Fruit fly (Drosophila melanogaster): ENCODE data around the gene Coq3.
A peak's percentile ranks its signal among the peaks of the same experiment; 100 is the strongest.

Coq3 gene

DNA sequence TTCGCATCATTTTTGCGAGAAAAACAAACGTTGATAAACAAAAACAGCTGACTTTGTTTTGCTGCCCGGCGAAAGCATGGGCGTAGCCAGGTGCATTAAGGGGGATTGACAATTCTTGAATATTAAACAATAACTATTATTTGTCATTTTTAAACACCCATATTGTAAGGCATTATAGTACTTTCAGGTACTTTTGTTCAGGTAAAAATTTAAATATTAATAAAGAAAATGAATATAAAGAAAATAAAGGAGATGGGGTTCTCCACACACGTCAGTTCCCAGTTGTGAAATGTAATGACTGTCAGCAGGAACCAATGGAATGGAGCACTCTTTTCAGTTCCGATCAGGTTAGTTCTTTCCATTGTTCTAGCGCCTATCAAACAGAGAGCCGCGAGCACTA is at the start of gene Coq3, which contains the start of gene Pld3 (continued):
- peak; percentile 88 for TF ChIP-seq Gug (GFP tag; IDR thresholded peaks at IDR 0.05)
- TF ChIP-seq Blimp-1 (GFP tag; optimal IDR thresholded peaks at IDR 0.05) = peak; percentile 76
- TF ChIP-seq eg (GFP tag; IDR thresholded peaks at IDR 0.05) = peak; percentile 95
- peak; percentile 94 for TF ChIP-seq lz (GFP tag; optimal IDR thresholded peaks at IDR 0.05)
- TF ChIP-seq spab (GFP tag; optimal IDR thresholded peaks at IDR 0.05) = peak; percentile 82
- TF ChIP-seq pdm3 (GFP tag; optimal IDR thresholded peaks at IDR 0.05) = peak; percentile 95
- peak; percentile 95 for TF ChIP-seq CG34406 (GFP tag; optimal IDR thresholded peaks at IDR 0.05)
- TF ChIP-seq svp (GFP tag) = no peak

DNA sequence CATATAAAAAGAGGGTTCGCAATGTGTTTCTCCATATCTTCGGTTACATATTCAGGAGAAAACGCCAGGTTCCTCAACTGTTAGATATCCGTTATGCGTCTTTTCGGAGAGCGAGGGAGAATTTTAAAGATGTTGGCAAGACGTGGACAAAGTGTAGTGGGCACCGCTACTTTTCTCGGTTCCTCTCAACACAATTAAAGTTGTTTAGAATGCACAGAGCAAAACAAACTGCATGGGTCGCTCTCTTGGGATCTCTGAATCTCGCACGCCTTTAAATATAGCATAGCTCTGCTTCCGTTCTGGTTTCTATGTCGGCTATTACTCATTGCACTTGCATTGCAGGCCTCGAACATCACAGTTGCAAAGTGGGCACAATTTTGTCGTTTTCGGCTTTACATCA is 47.8 kb upstream of the Coq3 start, which contains the start of gene clumsy:
Gene clumsy (plus strand): TSS at position 301 of the 400 bp plus-strand sequence.
- TF ChIP-seq Sox15 (GFP tag; optimal IDR thresholded peaks at IDR 0.05) = no peak
- TF ChIP-seq Hr39 (GFP tag; optimal IDR thresholded peaks at IDR 0.05) = no peak
- TF ChIP-seq ss (GFP tag; optimal IDR thresholded peaks at IDR 0.05) = no peak
- no peak for TF ChIP-seq Eip78C (GFP tag)
- TF ChIP-seq Smox (GFP tag; optimal IDR thresholded peaks at IDR 0.05) = no peak
- no peak for TF ChIP-seq CG7368 (GFP tag; optimal IDR thresholded peaks at IDR 0.05)
- no peak for TF ChIP-seq salr (GFP tag; optimal IDR thresholded peaks at IDR 0.05)

DNA sequence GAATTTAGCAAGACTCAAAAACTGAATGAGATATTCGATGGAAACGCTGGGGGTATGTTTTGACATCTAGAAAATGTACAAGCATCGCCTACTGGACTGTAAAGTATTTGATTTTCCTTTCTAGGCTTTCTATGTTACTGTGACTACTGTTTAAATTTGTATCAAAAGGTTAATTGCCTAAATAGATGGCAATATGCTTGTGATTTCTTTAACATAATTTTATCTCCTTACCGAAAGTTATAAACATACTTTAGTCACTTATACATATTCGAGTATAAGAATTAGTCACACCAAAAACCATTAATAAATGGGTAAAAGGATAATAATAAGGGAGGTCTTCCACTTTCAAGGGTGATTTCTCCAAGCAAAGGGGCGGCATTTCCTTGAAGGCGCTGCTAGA is 44.3 kb upstream of the Coq3 start, which contains the start of gene CG31988:
Gene CG31988 (minus strand): TSS at position 101 of the 400 bp plus-strand sequence.
- no peak for TF ChIP-seq CG31627 (GFP tag; optimal IDR thresholded peaks at IDR 0.05)
- TF ChIP-seq CG16779 (tag; optimal IDR thresholded peaks at IDR 0.05) = no peak
- TF ChIP-seq Hr38 (GFP tag; optimal IDR thresholded peaks at IDR 0.05) = no peak
- TF ChIP-seq CG6163 (GFP tag; IDR thresholded peaks at IDR 0.05) = no peak
- TF ChIP-seq Met (GFP tag; optimal IDR thresholded peaks at IDR 0.05) = no peak
- no peak for TF ChIP-seq fkh (GFP tag; optimal IDR thresholded peaks at IDR 0.05)
- TF ChIP-seq CG34406 (GFP tag; optimal IDR thresholded peaks at IDR 0.05) = no peak
- no peak for TF ChIP-seq fd59A (GFP tag; optimal IDR thresholded peaks at IDR 0.05)
- TF ChIP-seq CG8119 (GFP tag; IDR thresholded peaks at IDR 0.05) = no peak

DNA sequence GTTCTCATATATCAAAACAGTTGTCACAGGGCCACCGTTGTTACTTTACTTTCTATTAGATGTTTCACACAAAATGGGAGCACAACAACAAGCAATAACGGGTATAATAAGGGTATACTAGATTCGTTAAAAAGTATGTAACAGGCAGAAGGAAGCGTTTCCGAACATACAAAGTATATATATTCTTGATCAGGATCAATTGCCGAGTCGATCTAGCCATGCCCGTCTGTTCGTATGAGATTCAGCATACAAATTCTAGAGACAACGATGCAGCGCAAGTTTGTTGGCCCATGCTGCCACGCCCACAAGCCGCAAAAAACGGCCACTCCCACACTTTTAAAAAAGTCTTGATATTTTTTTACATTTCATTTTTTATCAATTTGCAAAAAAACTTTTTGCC is 41.9 kb upstream of the Coq3 start, which contains the start of gene CG31624:
Gene CG31624 (minus strand): TSS at position 101 of the 400 bp plus-strand sequence.
- TF ChIP-seq CG3919 (GFP tag; optimal IDR thresholded peaks at IDR 0.05) (no peak), CG6163 (GFP tag; IDR thresholded peaks at IDR 0.05) (no peak), CG6276 (GFP tag; optimal IDR thresholded peaks at IDR 0.05) (no peak)

DNA sequence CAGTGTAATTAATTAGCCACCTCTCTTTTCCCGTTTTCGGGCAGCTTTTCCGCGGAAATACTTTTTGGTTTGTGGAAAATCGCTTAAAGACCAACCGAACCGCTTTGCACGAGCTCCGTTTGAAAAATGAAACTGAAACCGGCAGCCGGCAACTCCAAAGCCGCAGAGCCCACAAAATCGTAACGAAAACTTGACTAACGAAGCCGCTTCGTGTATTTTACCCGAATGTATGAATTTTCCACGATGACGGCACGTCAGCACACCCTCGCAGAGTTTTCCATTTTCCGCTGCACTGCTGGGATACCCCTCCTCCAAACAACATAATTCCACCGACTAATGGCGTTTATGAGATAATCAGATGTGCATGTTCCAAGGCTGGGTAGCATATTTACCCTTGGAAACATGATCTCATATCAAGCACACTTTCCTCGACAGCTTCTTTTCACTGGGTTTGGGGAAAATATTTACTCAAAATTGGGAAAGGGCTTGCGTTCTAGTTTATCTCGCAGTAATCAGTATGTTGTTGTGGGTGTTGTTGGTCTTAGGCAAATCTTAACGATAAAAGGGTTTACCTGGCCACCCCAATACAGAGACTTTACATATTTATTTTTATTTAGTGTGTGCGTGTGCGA is 40.3 kb upstream of the Coq3 start, which contains the start of gene Ret:
Gene Ret (minus strand): TSS at position 130 of the 632 bp plus-strand sequence.
- no peak for TF ChIP-seq Lpt (GFP tag; optimal IDR thresholded peaks at IDR 0.05)
- no peak for TF ChIP-seq CG4318 (GFP tag; optimal IDR thresholded peaks at IDR 0.05)
- TF ChIP-seq CG16779 (tag; optimal IDR thresholded peaks at IDR 0.05) = no peak
- no peak for TF ChIP-seq pdm3 (GFP tag; optimal IDR thresholded peaks at IDR 0.05)
- TF ChIP-seq CG34406 (GFP tag; optimal IDR thresholded peaks at IDR 0.05) = no peak
- TF ChIP-seq dsx (GFP tag; optimal IDR thresholded peaks at IDR 0.05; ENCODE audit: poor library complexity, severe bottlenecking) = no peak
- TF ChIP-seq Ets96B (tag; optimal IDR thresholded peaks at IDR 0.05) = no peak
- no peak for TF ChIP-seq Sox14 (GFP tag; optimal IDR thresholded peaks at IDR 0.05)
- no peak for TF ChIP-seq Eip75B (GFP tag; optimal IDR thresholded peaks at IDR 0.05)
- TF ChIP-seq CG6276 (GFP tag; optimal IDR thresholded peaks at IDR 0.05) = peak; percentile 14
- no peak for TF ChIP-seq CG10631 (GFP tag; optimal IDR thresholded peaks at IDR 0.05)
- TF ChIP-seq fd85E (GFP tag; optimal IDR thresholded peaks at IDR 0.05) = no peak
- no peak for TF ChIP-seq fd59A (GFP tag; optimal IDR thresholded peaks at IDR 0.05)
- no peak for TF ChIP-seq Hr38 (GFP tag; optimal IDR thresholded peaks at IDR 0.05)
- TF ChIP-seq CG8119 (GFP tag; IDR thresholded peaks at IDR 0.05) = 0 out of 3 replicates have a peak, but pooled peaks have one; percentile 31
- TF ChIP-seq CG15336 (GFP tag; IDR thresholded peaks at IDR 0.05) = 0 out of 2 replicates have a peak, but pooled peaks have one; percentile 18
- TF ChIP-seq CG6163 (GFP tag; IDR thresholded peaks at IDR 0.05) = no peak
- no peak for TF ChIP-seq Smox (GFP tag; optimal IDR thresholded peaks at IDR 0.05)
- no peak for TF ChIP-seq achi (GFP tag; optimal IDR thresholded peaks at IDR 0.05)
- TF ChIP-seq Met (GFP tag; optimal IDR thresholded peaks at IDR 0.05) = no peak
- TF ChIP-seq Sox102F (GFP tag; optimal IDR thresholded peaks at IDR 0.05) = no peak
- peak; percentile 68 for TF ChIP-seq fkh (GFP tag; optimal IDR thresholded peaks at IDR 0.05)

Data from whole organism, prepupa.